Worm (Caenorhabditis elegans) whole organism, late embryonic: ENCODE results near the gene sec-24.1.

Source experiments
- C38D4.7 ChIP-seq: fragments of 200-800 bp; sonication (Bioruptor generic); optimal IDR thresholded peaks from 2 replicates; lab custom pipeline; 2018; ENCODE audit warnings: mild to moderate bottlenecking, missing genetic modification characterization, moderate library complexity, missing compliant biosample characterization
- K02D7.2 ChIP-seq: sonication (generic microtip); optimal IDR thresholded peaks from 2 replicates; lab custom pipeline; 2017; ENCODE audit warnings: mild to moderate bottlenecking, missing genetic modification characterization, missing compliant biosample characterization
- T23F11.4 ChIP-seq: fragments of 200-800 bp; sonication (Bioruptor generic); optimal IDR thresholded peaks from 2 replicates; lab custom pipeline; 2018; ENCODE audit warnings: mild to moderate bottlenecking, missing genetic modification characterization, missing compliant biosample characterization
- ama-1 ChIP-seq: fragments of 150-350 bp; optimal IDR thresholded peaks from 2 replicates; lab custom pipeline; 2014
- ceh-2 ChIP-seq: sonication (generic microtip); optimal IDR thresholded peaks from 2 replicates; lab custom pipeline; 2016; ENCODE audit warnings: missing genotype, missing genetic modification characterization, missing compliant biosample characterization
- dmd-4 ChIP-seq: sonication (generic microtip); optimal IDR thresholded peaks from 2 replicates; lab custom pipeline; 2016; ENCODE audit warnings: borderline replicate concordance, missing genetic modification characterization, missing compliant biosample characterization
- fkh-10 ChIP-seq: fragments of 150-350 bp; optimal IDR thresholded peaks from 2 replicates; lab custom pipeline; 2014; ENCODE audit warnings: missing biosample characterization, missing genetic modification reagents, missing genetic modification characterization
- nhr-11 ChIP-seq: fragments of 150-350 bp; optimal IDR thresholded peaks from 2 replicates; lab custom pipeline; 2014; ENCODE audit warnings: missing biosample characterization, missing genetic modification characterization
- syd-9 ChIP-seq: sonication (generic microtip); optimal IDR thresholded peaks from 2 replicates; lab custom pipeline; 2016; ENCODE audit warnings: mild to moderate bottlenecking, missing genetic modification characterization, moderate library complexity, missing compliant biosample characterization
- tbx-7 ChIP-seq: sonication (generic microtip); optimal IDR thresholded peaks from 2 replicates; lab custom pipeline; 2016; ENCODE audit warnings: missing genotype, missing genetic modification characterization, missing compliant biosample characterization
- ttx-3 ChIP-seq: sonication (generic microtip); optimal IDR thresholded peaks from 2 replicates; lab custom pipeline; 2016; ENCODE audit warnings: missing genetic modification reagents, missing genetic modification characterization, missing compliant biosample characterization
- unc-86 ChIP-seq: sonication (generic microtip); optimal IDR thresholded peaks from 2 replicates; lab custom pipeline; 2016; ENCODE audit warnings: missing genetic modification characterization, missing compliant biosample characterization

ce11 chrIV:11584853-11585252 lies 18.9 kb upstream of the sec-24.1 start:
- TF ChIP-seq K02D7.2 (no peak), T23F11.4 (GFP tag; lab: Kevin White, UChicago) (no peak), tbx-7 (tag; lab: Kevin White, UChicago) (no peak), dmd-4 (tag; lab: Kevin White, UChicago) (no peak), C38D4.7 (GFP tag; lab: Kevin White, UChicago) (no peak), unc-86 (no peak), ama-1 (lab: Kevin White, UChicago) (no peak), ceh-2 (tag; lab: Kevin White, UChicago) (no peak), ttx-3 (tag; lab: Kevin White, UChicago) (no peak), syd-9 (no peak), fkh-10 (GFP tag; lab: Kevin White, UChicago) (no peak), nhr-11 (tag; lab: Kevin White, UChicago) (no peak)
